Worm (Caenorhabditis elegans): ENCODE measurements around the gene F47G9.4.

ce11 chrV:11294393-11294792, 27.2 kb downstream of the F47G9.4 start, which contains the start of gene T03F7.6:
- no peak for TF ChIP-seq blmp-1 (tag; optimal IDR thresholded peaks at IDR 0.05)
- no peak for TF ChIP-seq mab-5 (tag; optimal IDR thresholded peaks at IDR 0.05)

All from whole organism, mixed stage, embryonic.